Worm (Caenorhabditis elegans) whole organism, mixed stage, embryonic: ENCODE results near the gene sup-35.

ENCODE experiments used
- bed-3 ChIP-seq: fragments of 200-800 bp; sonication (Bioruptor generic); optimal IDR thresholded peaks from 3 replicates; lab custom pipeline; 2018; ENCODE audit warnings: mild to moderate bottlenecking, missing genetic modification characterization, moderate library complexity, missing compliant biosample characterization
- lsy-2 ChIP-seq: fragments of 150-350 bp; optimal IDR thresholded peaks from 2 replicates; lab custom pipeline; 2014; ENCODE audit warnings: missing biosample characterization, missing genetic modification characterization
- nhr-76 ChIP-seq: sonication (generic microtip); optimal IDR thresholded peaks from 2 replicates; lab custom pipeline; 2017; ENCODE audit warnings: missing biosample characterization, missing genetic modification characterization
- snpc-4 ChIP-seq: fragments of 150-350 bp; optimal IDR thresholded peaks from 2 replicates; lab custom pipeline; 2014; ENCODE audit warnings: missing biosample characterization, missing genetic modification characterization
- unc-39 ChIP-seq: fragments of 150-350 bp; optimal IDR thresholded peaks from 2 replicates; lab custom pipeline; 2014; ENCODE audit warnings: missing biosample characterization, missing genetic modification characterization

ce11 chrIII:11123844-11124243, 4.8 kb upstream of the sup-35 start:
- TF ChIP-seq unc-39 (tag; lab: Kevin White, UChicago) (no peak), snpc-4 (tag; lab: Kevin White, UChicago) (no peak), lsy-2 (tag; lab: Kevin White, UChicago) (no peak), nhr-76 (tag; lab: Kevin White, UChicago) (no peak), bed-3 (no peak)
